Worm (Caenorhabditis elegans) whole organism, young adult: ENCODE measurements around the gene pap-1.

ENCODE experiments used
- C06A6.2 ChIP-seq: fragments of 200-800 bp; sonication (Bioruptor generic); conservative IDR thresholded peaks from 2 replicates; pipeline ENCODE4 v1.3.6; 2022; ENCODE audit warnings: missing genetic modification characterization, missing compliant biosample characterization
- K12H6.12 ChIP-seq: fragments of 200-800 bp; sonication (Bioruptor generic); optimal IDR thresholded peaks from 2 replicates; lab custom pipeline; 2018; ENCODE audit warnings: mild to moderate bottlenecking, missing genetic modification characterization, missing compliant biosample characterization
- T26A5.8 ChIP-seq: sonication (generic microtip); optimal IDR thresholded peaks from 2 replicates; lab custom pipeline; 2016; ENCODE audit warnings: missing genetic modification characterization, missing compliant biosample characterization
- Y56A3A.18 ChIP-seq: fragments of 200-800 bp; sonication (Bioruptor generic); IDR thresholded peaks from 2 replicates; pipeline ENCODE4 v1.3.6; 2022; ENCODE audit warnings: missing genetic modification reagents, missing genetic modification characterization, missing compliant biosample characterization
- ama-1 ChIP-seq, 3 experiments: fragments of 150-350 bp in 1 of 3; sonication (generic microtip) in 2 of 3; optimal IDR thresholded peaks; 2 replicates each; lab custom pipeline; 2014 to 2018; ENCODE audit warnings: missing biosample characterization in 2 of 3, missing genetic modification characterization in 2 of 3, missing genetic modification reagents in 2 of 3
- aptf-2 ChIP-seq: fragments of 200-800 bp; sonication (Bioruptor generic); conservative IDR thresholded peaks from 2 replicates; pipeline ENCODE4 v1.3.6; 2022; ENCODE audit warnings: missing genetic modification reagents, missing genetic modification characterization, missing compliant biosample characterization
- fkh-3 ChIP-seq: sonication (generic microtip); optimal IDR thresholded peaks from 2 replicates; lab custom pipeline; 2016; ENCODE audit warnings: mild to moderate bottlenecking, missing genetic modification characterization, missing compliant biosample characterization
- hlh-12 ChIP-seq: sonication (generic microtip); optimal IDR thresholded peaks from 2 replicates; lab custom pipeline; 2016; ENCODE audit warnings: missing genetic modification characterization, missing compliant biosample characterization
- lin-35 ChIP-seq, 3 experiments: fragments of 150-350 bp in 2 of 3; sonication (generic microtip) in 1 of 3; optimal IDR thresholded peaks; 2 replicates each; lab custom pipeline; 2014 to 2018; ENCODE audit warnings: missing biosample characterization in 3 of 3, missing genetic modification characterization in 3 of 3, missing genetic modification reagents in 3 of 3
- pha-4 ChIP-seq: fragments of 150-350 bp; sonication (generic microtip); optimal IDR thresholded peaks from 2 replicates; lab custom pipeline; 2014; ENCODE audit warnings: missing biosample characterization, missing genetic modification reagents, missing genetic modification characterization
- snpc-4 ChIP-seq, 5 experiments: fragments of 150-350 bp in 1 of 5; sonication (generic microtip) in 4 of 5; optimal IDR thresholded peaks; 2 replicates each; lab custom pipeline; 2014 to 2018; ENCODE audit warnings: missing genetic modification characterization in 5 of 5, missing biosample characterization in 3 of 5, antibody characterized with exemption in 2 of 5, mild to moderate bottlenecking in 2 of 5, missing compliant biosample characterization in 2 of 5, missing genotype in 2 of 5, moderate library complexity in 2 of 5, missing genetic modification reagents in 1 of 5
- xnd-1 ChIP-seq: sonication (generic microtip); optimal IDR thresholded peaks from 2 replicates; lab custom pipeline; 2016; ENCODE audit warnings: missing genotype, missing genetic modification reagents, missing genetic modification characterization, missing compliant biosample characterization
- ztf-22 ChIP-seq: fragments of 200-800 bp; sonication (Bioruptor generic); optimal IDR thresholded peaks from 2 replicates; lab custom pipeline; 2018; ENCODE audit warnings: mild to moderate bottlenecking, missing genetic modification characterization, moderate library complexity, missing compliant biosample characterization

ce11 chrV:10433721-10434120 is 8.1 kb upstream of the pap-1 start, which contains the start of gene Y32F6A.4:
- TF ChIP-seq hlh-12 (tag; lab: Kevin White, UChicago) (no peak), T26A5.8 (tag; lab: Kevin White, UChicago) (no peak), ama-1 (optimal IDR thresholded peaks at IDR 0.05; lab: Kevin White, UChicago) (no peak), ama-1 (GFP tag; optimal IDR thresholded peaks at IDR 0.05; lab: Kevin White, UChicago) (no peak), K12H6.12 (tag; lab: Kevin White, UChicago) (no peak), lin-35 (GFP tag; optimal IDR thresholded peaks at IDR 0.05; lab: Kevin White, UChicago) (no peak), snpc-4 (GFP tag; optimal IDR thresholded peaks at IDR 0.05; lab: Kevin White, UChicago) (no peak), snpc-4 (tag; optimal IDR thresholded peaks at IDR 0.05; lab: Kevin White, UChicago) (no peak), xnd-1 (tag; lab: Kevin White, UChicago) (no peak), C06A6.2 (no peak), fkh-3 (tag; lab: Kevin White, UChicago) (no peak), pha-4 (no peak), Y56A3A.18 (no peak), ztf-22 (GFP tag; lab: Kevin White, UChicago) (no peak), aptf-2 (GFP tag; lab: Robert Waterston, UW) (no peak)
